Fruit fly (Drosophila melanogaster) whole organism, prepupa: ENCODE measurements around the gene CG17233.

ENCODE experiments used
- Blimp-1 ChIP-seq: fragments of 200-800 bp; sonication (Bioruptor generic); optimal IDR thresholded peaks from 3 replicates; lab custom pipeline; 2017; ENCODE audit warnings: missing biosample characterization, missing genetic modification characterization, mild to moderate bottlenecking, moderate library complexity, missing genetic modification reagents
- CG10631 ChIP-seq: fragments of 200-800 bp; sonication (Bioruptor generic); optimal IDR thresholded peaks from 2 replicates; lab custom pipeline; 2016; ENCODE audit warnings: missing biosample characterization, missing genetic modification characterization
- CG10669 ChIP-seq: fragments of 200-800 bp; sonication (Bioruptor generic); optimal IDR thresholded peaks from 3 replicates; lab custom pipeline; 2018; ENCODE audit warnings: missing biosample characterization, mild to moderate bottlenecking, missing genetic modification characterization, moderate library complexity
- CG11294 ChIP-seq: fragments of 200-800 bp; sonication (Bioruptor generic); IDR thresholded peaks from 2 replicates; pipeline ENCODE4 v1.3.6; 2022; ENCODE audit warnings: missing biosample characterization, missing genetic modification characterization
- CG11762 ChIP-seq: fragments of 200-800 bp; sonication (Bioruptor generic); optimal IDR thresholded peaks from 3 replicates; lab custom pipeline; 2016; ENCODE audit warnings: missing biosample characterization, missing genetic modification characterization; ENCODE audit not compliant: insufficient read depth
- CG11902 ChIP-seq: fragments of 200-800 bp; sonication (Bioruptor generic); optimal IDR thresholded peaks from 3 replicates; lab custom pipeline; 2016; ENCODE audit warnings: missing biosample characterization, missing genetic modification characterization
- CG15336 ChIP-seq: fragments of 200-800 bp; sonication (Bioruptor generic); IDR thresholded peaks from 2 replicates; pipeline ENCODE4 v1.3.6; 2022; ENCODE audit warnings: missing biosample characterization, missing genetic modification characterization
- CG16779 ChIP-seq: fragments of 200-800 bp; sonication (Bioruptor generic); optimal IDR thresholded peaks from 3 replicates; lab custom pipeline; 2017; ENCODE audit warnings: missing biosample characterization, mild to moderate bottlenecking, missing genetic modification characterization
- CG31627 ChIP-seq: fragments of 200-800 bp; sonication (Bioruptor generic); optimal IDR thresholded peaks from 3 replicates; lab custom pipeline; 2016; ENCODE audit warnings: missing biosample characterization, missing genetic modification characterization
- CG6792 ChIP-seq: fragments of 200-800 bp; sonication (Bioruptor generic); optimal IDR thresholded peaks from 3 replicates; lab custom pipeline; 2016; ENCODE audit warnings: missing biosample characterization, missing genetic modification characterization
- CG6854 ChIP-seq: fragments of 200-800 bp; sonication (Bioruptor generic); optimal IDR thresholded peaks from 2 replicates; lab custom pipeline; 2017; ENCODE audit warnings: missing biosample characterization, mild to moderate bottlenecking, missing genetic modification characterization
- CG7368 ChIP-seq: fragments of 200-800 bp; sonication (Bioruptor generic); optimal IDR thresholded peaks from 3 replicates; lab custom pipeline; 2016; ENCODE audit warnings: missing biosample characterization, missing genetic modification characterization
- CG8119 ChIP-seq: fragments of 200-800 bp; sonication (Bioruptor generic); IDR thresholded peaks from 3 replicates; pipeline ENCODE4 v1.3.6; 2022; ENCODE audit warnings: missing biosample characterization, missing genetic modification characterization
- CG8319 ChIP-seq: fragments of 200-800 bp; sonication (Bioruptor generic); optimal IDR thresholded peaks from 3 replicates; lab custom pipeline; 2016; ENCODE audit warnings: missing biosample characterization, missing genetic modification characterization
- Eip75B ChIP-seq: fragments of 200-800 bp; sonication (Bioruptor generic); optimal IDR thresholded peaks from 3 replicates; lab custom pipeline; 2016; ENCODE audit warnings: missing biosample characterization, missing genetic modification characterization
- Eip93F ChIP-seq: fragments of 200-800 bp; sonication (Bioruptor generic); optimal IDR thresholded peaks from 2 replicates; lab custom pipeline; 2016; ENCODE audit warnings: missing biosample characterization, mild to moderate bottlenecking, missing genetic modification characterization
- Ets21C ChIP-seq: fragments of 200-800 bp; sonication (Bioruptor generic); optimal IDR thresholded peaks from 3 replicates; lab custom pipeline; 2016; ENCODE audit warnings: missing biosample characterization, missing genetic modification characterization
- Ets96B ChIP-seq: fragments of 200-800 bp; optimal IDR thresholded peaks from 2 replicates; lab custom pipeline; 2019; ENCODE audit warnings: missing biosample characterization, mild to moderate bottlenecking, missing genetic modification characterization, moderate library complexity
- Hr39 ChIP-seq: fragments of 200-800 bp; sonication (Bioruptor generic); optimal IDR thresholded peaks from 2 replicates; lab custom pipeline; 2016; ENCODE audit warnings: missing biosample characterization, missing genetic modification characterization
- Hr4 ChIP-seq: fragments of 200-800 bp; sonication (Bioruptor generic); optimal IDR thresholded peaks from 3 replicates; lab custom pipeline; 2016; ENCODE audit warnings: missing biosample characterization, missing genetic modification characterization
- Lpt ChIP-seq: fragments of 200-800 bp; sonication (Bioruptor generic); optimal IDR thresholded peaks from 3 replicates; lab custom pipeline; 2016; ENCODE audit warnings: missing biosample characterization, missing genetic modification characterization
- Met ChIP-seq: fragments of 200-800 bp; sonication (Bioruptor generic); optimal IDR thresholded peaks from 3 replicates; lab custom pipeline; 2016; ENCODE audit warnings: missing biosample characterization, missing genetic modification characterization
- OdsH ChIP-seq: fragments of 200-800 bp; sonication (Bioruptor generic); optimal IDR thresholded peaks from 3 replicates; lab custom pipeline; 2016; ENCODE audit warnings: missing biosample characterization, missing genetic modification characterization
- Smox ChIP-seq: fragments of 200-800 bp; sonication (Bioruptor generic); optimal IDR thresholded peaks from 3 replicates; lab custom pipeline; 2016; ENCODE audit warnings: missing biosample characterization, missing genetic modification characterization
- Sox102F ChIP-seq: fragments of 200-800 bp; sonication (Bioruptor generic); optimal IDR thresholded peaks from 2 replicates; lab custom pipeline; 2016; ENCODE audit warnings: missing biosample characterization, mild to moderate bottlenecking, missing genetic modification characterization
- achi ChIP-seq: fragments of 200-800 bp; sonication (Bioruptor generic); optimal IDR thresholded peaks from 3 replicates; lab custom pipeline; 2016; ENCODE audit warnings: missing biosample characterization, missing genetic modification characterization
- acj6 ChIP-seq: fragments of 200-800 bp; sonication (Bioruptor generic); optimal IDR thresholded peaks from 3 replicates; lab custom pipeline; 2016; ENCODE audit warnings: missing biosample characterization, missing genetic modification characterization
- cyc ChIP-seq: fragments of 200-800 bp; sonication (Bioruptor generic); optimal IDR thresholded peaks from 3 replicates; lab custom pipeline; 2016; ENCODE audit warnings: missing biosample characterization, missing genetic modification characterization
- dac ChIP-seq: fragments of 200-800 bp; sonication (Bioruptor generic); optimal IDR thresholded peaks from 2 replicates; lab custom pipeline; 2017; ENCODE audit warnings: missing biosample characterization, mild to moderate bottlenecking, missing genetic modification characterization
- esn ChIP-seq: fragments of 200-800 bp; sonication (Bioruptor generic); optimal IDR thresholded peaks from 2 replicates; lab custom pipeline; 2016; ENCODE audit warnings: missing biosample characterization, mild to moderate bottlenecking, missing genetic modification characterization, moderate library complexity
- fd59A ChIP-seq: fragments of 200-800 bp; sonication (Bioruptor generic); optimal IDR thresholded peaks from 2 replicates; lab custom pipeline; 2017; ENCODE audit warnings: missing biosample characterization, mild to moderate bottlenecking, missing genetic modification characterization, missing genetic modification reagents
- fd85E ChIP-seq: fragments of 200-800 bp; sonication (Bioruptor generic); optimal IDR thresholded peaks from 3 replicates; lab custom pipeline; 2016; ENCODE audit warnings: missing biosample characterization, missing genetic modification characterization
- net ChIP-seq: fragments of 200-800 bp; sonication (Bioruptor generic); optimal IDR thresholded peaks from 3 replicates; lab custom pipeline; 2016; ENCODE audit warnings: missing biosample characterization, missing genetic modification characterization
- svp ChIP-seq: fragments of 200-800 bp; sonication (Bioruptor generic); peaks from one replicate; lab custom pipeline; 2016; ENCODE audit warnings: missing biosample characterization, missing genetic modification characterization

Gene CG17233

dm6 chr3L:20241987-20242982 lies 582 bp upstream of the CG17233 start (continued):
- TF ChIP-seq Eip93F (peak; percentile 8), OdsH (GFP tag; lab: Kevin White, UChicago) (peak; percentile 63), Sox102F (GFP tag; lab: Kevin White, UChicago) (peak; percentile 52), cyc (GFP tag; lab: Kevin White, UChicago) (peak; percentile 46), svp (GFP tag; lab: Kevin White, UChicago) (peak; percentile 74), CG11294 (GFP tag; lab: Robert Waterston, UW) (peak; percentile 29; the same call in 1 of the 2 replicates), acj6 (GFP tag; lab: Kevin White, UChicago) (peak; percentile 60), Hr4 (peak; percentile 60), Blimp-1 (no peak), CG8119 (peak; percentile 58; the same call in 2 of the 3 replicates), CG10631 (GFP tag; lab: Kevin White, UChicago) (peak; percentile 69), CG10669 (GFP tag; lab: Kevin White, UChicago) (peak; percentile 45), Eip75B (peak; percentile 50), CG6854 (GFP tag; lab: Kevin White, UChicago) (no peak), CG11762 (GFP tag; lab: Kevin White, UChicago) (peak; percentile 9), CG11902 (no peak), Smox (GFP tag; lab: Kevin White, UChicago) (peak; percentile 52), Ets21C (GFP tag; lab: Kevin White, UChicago) (peak; percentile 18)

DNA sequence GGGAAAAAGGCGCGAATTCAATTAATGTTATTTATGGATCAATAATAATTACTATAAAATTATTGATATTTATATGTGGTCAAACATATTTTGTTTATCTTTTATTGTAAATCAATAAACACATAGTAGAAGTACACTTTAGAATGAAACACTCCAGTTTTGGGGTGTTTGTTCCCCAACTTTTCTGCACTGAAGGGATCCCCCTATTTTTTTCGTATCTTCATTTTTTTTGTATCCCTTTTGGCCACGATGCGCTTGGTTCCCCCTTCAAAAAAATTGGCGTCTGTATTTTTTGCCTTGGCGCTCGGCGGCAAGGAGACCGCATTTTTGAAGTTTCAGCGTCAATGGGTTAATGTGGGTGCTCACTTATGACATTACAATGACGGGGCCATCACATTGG lies 950 bp downstream of the CG17233 start, which contains the start of gene Clc:
Clc (plus strand) TSS at position 301 of the 400 bp plus-strand sequence.
- TF ChIP-seq CG31627 (GFP tag; lab: Kevin White, UChicago): no peak
- TF ChIP-seq CG6792 (GFP tag; lab: Kevin White, UChicago): no peak
- no peak for TF ChIP-seq Met (GFP tag; lab: Kevin White, UChicago)
- no peak for TF ChIP-seq Ets96B (tag; lab: Kevin White, UChicago)
- TF ChIP-seq Blimp-1: no peak
- no peak for TF ChIP-seq CG15336 (GFP tag; lab: Robert Waterston, UW)
- TF ChIP-seq CG11294 (GFP tag; lab: Robert Waterston, UW): no peak

DNA sequence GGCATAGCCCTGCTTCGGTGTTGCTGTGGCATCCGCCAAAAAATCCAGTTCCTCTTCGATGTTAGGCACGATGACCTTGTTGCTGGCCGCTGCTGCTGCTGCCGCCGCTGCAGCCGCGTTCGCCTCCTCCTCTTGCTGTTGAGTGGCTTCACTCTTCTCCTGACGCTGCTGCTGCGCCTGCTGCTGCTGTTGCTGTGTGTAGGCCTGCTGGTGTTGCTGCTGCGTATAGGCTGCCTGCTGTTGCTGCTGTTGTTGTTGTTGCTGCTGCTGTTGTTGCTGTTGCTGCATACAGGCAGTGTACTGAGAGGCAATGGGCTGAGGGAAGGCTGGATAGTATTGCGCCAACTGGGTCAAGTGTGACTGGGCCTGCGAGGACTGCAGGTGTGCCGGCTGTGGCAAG lies 4.5 kb downstream of the CG17233 start:
- TF ChIP-seq CG10631 (GFP tag; lab: Kevin White, UChicago) (no peak), CG15336 (GFP tag; lab: Robert Waterston, UW) (no peak), CG11294 (GFP tag; lab: Robert Waterston, UW) (no peak), CG8319 (GFP tag; lab: Kevin White, UChicago) (no peak), fd85E (no peak), CG6792 (GFP tag; lab: Kevin White, UChicago) (no peak), esn (no peak), OdsH (GFP tag; lab: Kevin White, UChicago) (no peak), achi (GFP tag; lab: Kevin White, UChicago) (no peak), CG16779 (tag; lab: Kevin White, UChicago) (no peak), CG8119 (no peak), Eip75B (no peak), Hr39 (GFP tag; lab: Kevin White, UChicago) (no peak), CG7368 (GFP tag; lab: Kevin White, UChicago) (no peak), Sox102F (GFP tag; lab: Kevin White, UChicago) (no peak), net (GFP tag; lab: Kevin White, UChicago) (no peak), fd59A (GFP tag; lab: Kevin White, UChicago) (no peak), dac (GFP tag; lab: Kevin White, UChicago) (no peak), Lpt (no peak), CG11762 (GFP tag; lab: Kevin White, UChicago) (no peak)
